Fruit fly (Drosophila melanogaster) Kc167 (cell line): ENCODE measurements around the gene tutl.

Experiments used
- insv ChIP-seq: fragments of >200 bp; optimal IDR thresholded peaks from 3 replicates; lab custom pipeline; 2018; ENCODE audit warnings: missing external identifiers
- psq ChIP-seq: fragments of >200 bp; optimal IDR thresholded peaks from 2 replicates; lab custom pipeline; 2017; ENCODE audit warnings: missing external identifiers

DNA sequence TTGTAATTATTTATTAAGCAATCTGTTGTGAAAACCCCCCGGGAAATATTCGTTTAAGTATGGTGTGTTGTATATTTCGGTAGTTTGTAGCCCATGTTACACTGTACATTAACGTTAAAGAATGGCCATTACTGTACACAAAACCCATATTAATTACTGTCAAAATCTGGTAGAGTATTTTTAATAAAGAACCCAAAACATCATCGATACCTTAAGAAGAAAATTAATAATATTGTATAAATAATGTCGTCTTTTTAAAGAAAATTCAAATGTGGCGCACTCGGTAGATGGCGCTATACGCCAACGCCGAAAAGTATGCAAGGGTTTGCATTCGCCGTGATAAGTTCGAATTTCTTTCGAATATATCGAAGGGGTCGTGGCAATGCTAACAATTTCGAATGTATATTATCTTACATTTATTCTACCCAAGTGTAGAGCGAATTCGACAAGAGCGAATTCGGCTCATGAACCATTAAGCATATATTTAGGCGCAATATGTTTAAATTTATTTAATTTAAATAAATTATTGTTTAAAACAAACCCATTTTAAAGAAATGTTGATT, 62.7 kb downstream of the tutl start:
- TF ChIP-seq insv (lab: Kevin White, UChicago) (no peak), psq (no peak)
